Worm (Caenorhabditis elegans): Measurements from ENCODE around the gene ckc-1.

The ckc-1 gene

DNA sequence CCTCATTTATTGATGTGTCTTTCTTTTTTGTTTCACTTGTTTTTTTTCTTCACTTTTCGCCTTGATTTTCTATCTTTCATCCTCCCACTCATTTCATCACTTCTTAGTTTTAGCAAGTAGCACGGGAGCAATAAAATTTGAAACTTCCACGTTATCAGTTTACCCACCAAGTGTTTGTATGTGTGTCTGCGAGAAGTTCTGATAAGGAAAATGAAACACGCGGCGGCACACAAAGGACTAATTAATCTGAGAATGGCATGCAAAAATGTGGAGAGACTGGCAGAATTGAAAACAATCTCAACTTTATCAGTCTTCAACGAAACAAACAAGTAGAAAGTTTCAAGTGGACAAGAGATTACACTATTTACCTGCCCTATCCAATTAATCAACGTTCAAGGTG lies 42.2 kb upstream of the ckc-1 start (continued):
- no peak for TF ChIP-seq cey-2 (tag; optimal IDR thresholded peaks at IDR 0.05; ENCODE audit: borderline replicate concordance, insufficient read depth)

ce11 chrX:3535505-3535904 lies 40.9 kb upstream of the ckc-1 start:
- TF ChIP-seq rbr-2 (tag; optimal IDR thresholded peaks at IDR 0.05) = no peak
- TF ChIP-seq unc-130 (GFP tag; optimal IDR thresholded peaks at IDR 0.05) = no peak
- no peak for TF ChIP-seq ZK337.2 (GFP tag; IDR thresholded peaks at IDR 0.05)
- peak; percentile 10 for TF ChIP-seq fkh-10 (GFP tag; optimal IDR thresholded peaks at IDR 0.05)
- TF ChIP-seq unc-62 (GFP tag; optimal IDR thresholded peaks at IDR 0.05 in 1 of 2) = peak in 1 of 2 experiments; percentile 87
- no peak for TF ChIP-seq unc-62 (tag; optimal IDR thresholded peaks at IDR 0.05)
- TF ChIP-seq hmg-1.1 (GFP tag; IDR thresholded peaks at IDR 0.05) = peak; percentile 39; the same call in 1 of the 2 replicates
- no peak for TF ChIP-seq F26F4.8 (GFP tag; conservative IDR thresholded peaks at IDR 0.05)
- TF ChIP-seq hif-1 (tag; optimal IDR thresholded peaks at IDR 0.05) = no peak
- no peak for TF ChIP-seq ctbp-1 (GFP tag; IDR thresholded peaks at IDR 0.05)

DNA sequence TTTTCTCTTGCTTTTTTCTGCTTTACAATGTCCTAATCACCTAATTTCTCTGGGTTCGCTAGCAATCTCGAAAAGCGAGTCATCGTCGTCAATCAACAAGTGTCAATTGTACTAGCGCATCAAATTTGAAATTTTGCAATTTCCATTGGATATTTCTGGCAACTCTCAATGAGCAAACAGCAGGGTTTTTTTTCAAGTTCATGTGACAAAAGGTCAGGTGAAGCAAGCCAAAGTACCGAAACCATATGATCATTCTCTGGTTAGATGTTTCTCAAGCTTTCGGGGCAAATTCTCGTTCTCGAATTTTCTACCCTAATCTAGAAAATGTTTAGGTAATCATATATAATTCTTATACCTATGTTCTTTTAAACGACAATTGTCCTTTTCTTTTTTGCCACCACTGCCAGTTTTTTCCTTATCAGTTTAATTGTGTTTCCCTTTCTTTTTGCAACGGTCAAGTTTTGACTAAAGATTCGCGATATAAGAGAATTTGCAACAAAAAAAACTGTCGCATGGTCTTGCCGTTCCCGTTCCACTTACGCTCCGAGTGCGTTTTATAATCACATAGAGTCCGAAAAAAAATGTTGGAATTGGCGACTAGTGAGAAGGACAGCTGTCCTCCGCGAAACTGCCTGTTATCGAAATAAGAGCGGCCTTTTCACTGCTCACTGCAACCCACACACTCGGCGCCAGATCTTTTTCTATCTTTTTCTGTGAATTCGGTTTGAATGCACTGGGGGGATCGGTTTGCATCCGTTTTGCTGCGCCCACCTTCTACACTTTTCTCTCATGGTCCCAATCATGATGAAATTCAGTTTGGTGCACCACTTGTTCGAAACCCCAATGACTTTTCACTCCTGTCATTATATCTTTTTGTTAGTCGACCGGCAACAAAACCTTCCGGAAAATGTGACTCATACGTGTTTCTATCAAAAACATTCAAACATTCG lies 39.8 kb upstream of the ckc-1 start:
- no peak for TF ChIP-seq gei-8 (GFP tag; optimal IDR thresholded peaks at IDR 0.05)
- no peak for TF ChIP-seq snpc-4 (tag; optimal IDR thresholded peaks at IDR 0.05)
- peak in 1 of 2 experiments; percentile 47 for TF ChIP-seq daf-16 (GFP tag; optimal IDR thresholded peaks at IDR 0.05)
- TF ChIP-seq daf-16 (tag; optimal IDR thresholded peaks at IDR 0.05) = no peak
- no peak for TF ChIP-seq F10B5.3 (tag; optimal IDR thresholded peaks at IDR 0.05)
- TF ChIP-seq aha-1 (tag) = peak; percentile 10
- TF ChIP-seq unc-62 (GFP tag; optimal IDR thresholded peaks at IDR 0.05 in 1 of 2) = peak in 1 of 2 experiments; percentile 79
- no peak for TF ChIP-seq unc-62 (tag; optimal IDR thresholded peaks at IDR 0.05)
- TF ChIP-seq hlh-11 (tag; optimal IDR thresholded peaks at IDR 0.05) = peak; percentile 25
- peak; percentile 52 for TF ChIP-seq mdt-29 (GFP tag; IDR thresholded peaks at IDR 0.05)
- peak; percentile 66 for TF ChIP-seq hlh-30 (tag; optimal IDR thresholded peaks at IDR 0.05; ENCODE audit: insufficient read depth)
- no peak for TF ChIP-seq vab-7 (GFP tag; IDR thresholded peaks at IDR 0.05)
- peak; percentile 62 for TF ChIP-seq nhr-11 (tag; optimal IDR thresholded peaks at IDR 0.05)
- TF ChIP-seq mxl-3 (GFP tag; optimal IDR thresholded peaks at IDR 0.05) = peak; percentile 12
- no peak for TF ChIP-seq nhr-48 (tag; optimal IDR thresholded peaks at IDR 0.05)
- no peak for TF ChIP-seq egl-27 (tag; optimal IDR thresholded peaks at IDR 0.05)

- no peak for TF ChIP-seq mdl-1 (tag; optimal IDR thresholded peaks at IDR 0.05)
- no peak for TF ChIP-seq daf-19 (GFP tag; conservative IDR thresholded peaks at IDR 0.05)
- TF ChIP-seq nhr-102 (tag; optimal IDR thresholded peaks at IDR 0.05) = no peak
- TF ChIP-seq D1046.2 (GFP tag; IDR thresholded peaks at IDR 0.05) = no peak
- no peak for TF ChIP-seq F49E8.2 (tag; optimal IDR thresholded peaks at IDR 0.05; ENCODE audit: borderline replicate concordance)
- TF ChIP-seq unc-39 (tag; optimal IDR thresholded peaks at IDR 0.05) = no peak
- no peak for TF ChIP-seq mep-1 (tag; optimal IDR thresholded peaks at IDR 0.05)
- TF ChIP-seq ztf-11 (tag; optimal IDR thresholded peaks at IDR 0.05) = no peak
- TF ChIP-seq nhr-111 (GFP tag; optimal IDR thresholded peaks at IDR 0.05) = no peak
- TF ChIP-seq attf-4 (tag; optimal IDR thresholded peaks at IDR 0.05) = no peak
- TF ChIP-seq zag-1 (tag; optimal IDR thresholded peaks at IDR 0.05) = no peak
- no peak for TF ChIP-seq R02D3.7 (tag; optimal IDR thresholded peaks at IDR 0.05)
- TF ChIP-seq madf-9 (GFP tag; conservative IDR thresholded peaks at IDR 0.05) = no peak
These were observed 39.1 kb upstream of the ckc-1 start, which contains the start of gene gyg-1 for ce11 chrX:3537335-3537734. Gene gyg-1, plus strand, starts transcription at chrX:3537635.
